Worm (Caenorhabditis elegans): Measurements from ENCODE around the gene Y75B7AL.2.

The Y75B7AL.2 gene

ce11 chrV:1366082-1366481 lies 8.1 kb upstream of the Y75B7AL.2 start:
- TF ChIP-seq nhr-12 (tag; optimal IDR thresholded peaks at IDR 0.05) (no peak), nhr-76 (tag; optimal IDR thresholded peaks at IDR 0.05) (no peak), mml-1 (tag; optimal IDR thresholded peaks at IDR 0.05) (no peak), nhr-237 (tag; optimal IDR thresholded peaks at IDR 0.05) (no peak), lin-39 (tag; optimal IDR thresholded peaks at IDR 0.05) (peak; percentile 64), tbx-2 (tag; optimal IDR thresholded peaks at IDR 0.05) (no peak), ceh-82 (tag; optimal IDR thresholded peaks at IDR 0.05) (no peak), egl-5 (tag; optimal IDR thresholded peaks at IDR 0.05) (peak; percentile 38), lin-15B (tag; optimal IDR thresholded peaks at IDR 0.05) (peak; percentile 9), nfya-1 (tag; optimal IDR thresholded peaks at IDR 0.05; ENCODE audit: insufficient read depth) (peak; percentile 54), eor-1 (tag; optimal IDR thresholded peaks at IDR 0.05) (no peak), hmg-11 (tag; optimal IDR thresholded peaks at IDR 0.05) (peak; percentile 49)

- TF ChIP-seq fkh-10 (GFP tag; optimal IDR thresholded peaks at IDR 0.05) = peak; percentile 50
- peak; percentile 24 for TF ChIP-seq nfya-1 (tag; optimal IDR thresholded peaks at IDR 0.05; ENCODE audit: insufficient read depth)
- no peak for TF ChIP-seq mml-1 (tag; optimal IDR thresholded peaks at IDR 0.05)
- peak; percentile 71 for TF ChIP-seq lin-39 (tag; optimal IDR thresholded peaks at IDR 0.05)
These were observed 6.4 kb upstream of the Y75B7AL.2 start for ce11 chrV:1364346-1364745.

ce11 chrV:1362027-1362426 lies 4.1 kb upstream of the Y75B7AL.2 start:
- TF ChIP-seq mml-1 (tag; optimal IDR thresholded peaks at IDR 0.05) (no peak), eor-1 (tag; optimal IDR thresholded peaks at IDR 0.05) (no peak), nhr-25 (tag; optimal IDR thresholded peaks at IDR 0.05) (no peak), sea-2 (GFP tag; optimal IDR thresholded peaks at IDR 0.05) (no peak), ceh-82 (tag; optimal IDR thresholded peaks at IDR 0.05) (no peak), ceh-16 (tag; optimal IDR thresholded peaks at IDR 0.05) (no peak), skn-1 (tag; optimal IDR thresholded peaks at IDR 0.05) (no peak), daf-12 (tag; optimal IDR thresholded peaks at IDR 0.05) (no peak), ztf-11 (tag; optimal IDR thresholded peaks at IDR 0.05) (no peak), ceh-9 (tag; optimal IDR thresholded peaks at IDR 0.05) (no peak), ztf-4 (tag; optimal IDR thresholded peaks at IDR 0.05) (no peak), pqm-1 (tag; optimal IDR thresholded peaks at IDR 0.05) (no peak), snpc-4 (tag; optimal IDR thresholded peaks at IDR 0.05) (no peak), fkh-2 (tag; optimal IDR thresholded peaks at IDR 0.05) (no peak)

ce11 chrV:1355297-1355696 lies 2.7 kb downstream of the Y75B7AL.2 start:
- no peak for TF ChIP-seq R02D3.7 (tag; optimal IDR thresholded peaks at IDR 0.05)

ce11 chrV:1352321-1352720 lies 5.6 kb downstream of the Y75B7AL.2 start:
- TF ChIP-seq sea-2 (GFP tag; optimal IDR thresholded peaks at IDR 0.05) (no peak), egl-5 (tag; optimal IDR thresholded peaks at IDR 0.05) (no peak), fkh-10 (GFP tag; optimal IDR thresholded peaks at IDR 0.05) (no peak), nhr-23 (tag; optimal IDR thresholded peaks at IDR 0.05) (no peak)

ce11 chrV:1351826-1352225 lies 6.1 kb downstream of the Y75B7AL.2 start, which contains the start of gene glb-33:
Gene glb-33, plus strand, starts transcription at chrV:1352126.
- no peak for TF ChIP-seq jun-1 (tag; optimal IDR thresholded peaks at IDR 0.05)
- no peak for TF ChIP-seq nfya-1 (tag; optimal IDR thresholded peaks at IDR 0.05; ENCODE audit: insufficient read depth)
- TF ChIP-seq nhr-67 (tag; optimal IDR thresholded peaks at IDR 0.05) = no peak
- TF ChIP-seq nhr-77 (tag; optimal IDR thresholded peaks at IDR 0.05) = no peak
- TF ChIP-seq nhr-11 (tag; optimal IDR thresholded peaks at IDR 0.05) = no peak
- TF ChIP-seq pha-4 (tag; optimal IDR thresholded peaks at IDR 0.05) = no peak
- no peak for TF ChIP-seq lin-15B (tag; optimal IDR thresholded peaks at IDR 0.05)
- no peak for TF ChIP-seq lsy-12 (tag; optimal IDR thresholded peaks at IDR 0.05)
- no peak for TF ChIP-seq nhr-237 (tag; optimal IDR thresholded peaks at IDR 0.05)
- no peak for TF ChIP-seq egl-27 (tag; optimal IDR thresholded peaks at IDR 0.05)
